Worm (Caenorhabditis elegans) whole organism, L2 larva: ENCODE data around the gene pqn-10.

ENCODE experiments used
- R02D3.7 ChIP-seq: fragments of 150-350 bp; optimal IDR thresholded peaks from 2 replicates; lab custom pipeline; 2014; ENCODE audit warnings: missing biosample characterization, missing genetic modification characterization
- ZK546.5 ChIP-seq: sonication (generic microtip); optimal IDR thresholded peaks from 2 replicates; lab custom pipeline; 2017; ENCODE audit warnings: missing biosample characterization, missing genetic modification characterization
- aly-2 ChIP-seq: fragments of 150-350 bp; optimal IDR thresholded peaks from 2 replicates; lab custom pipeline; 2014; ENCODE audit warnings: missing biosample characterization, missing genetic modification characterization
- ama-1 ChIP-seq: fragments of 150-350 bp; optimal IDR thresholded peaks from 2 replicates; lab custom pipeline; 2018; ENCODE audit warnings: inconsistent platforms
- egl-27 ChIP-seq: sonication (generic microtip); optimal IDR thresholded peaks from 3 replicates; lab custom pipeline; 2017; ENCODE audit warnings: missing biosample characterization, missing genetic modification reagents, missing genetic modification characterization
- nhr-25 ChIP-seq: fragments of 150-350 bp; sonication (generic microtip); optimal IDR thresholded peaks from 3 replicates; lab custom pipeline; 2014; ENCODE audit warnings: missing biosample characterization, missing genetic modification characterization
- nhr-6 ChIP-seq: fragments of 150-350 bp; optimal IDR thresholded peaks from 2 replicates; lab custom pipeline; 2014; ENCODE audit warnings: missing biosample characterization, missing genetic modification characterization
- sem-4 ChIP-seq: fragments of 150-350 bp; optimal IDR thresholded peaks from 2 replicates; lab custom pipeline; 2014; ENCODE audit warnings: missing biosample characterization, missing genetic modification reagents, missing genetic modification characterization
- snpc-4 ChIP-seq: fragments of 150-350 bp; optimal IDR thresholded peaks from 2 replicates; lab custom pipeline; 2014; ENCODE audit warnings: missing biosample characterization, missing genetic modification characterization
- zag-1 ChIP-seq: fragments of 150-350 bp; optimal IDR thresholded peaks from 2 replicates; lab custom pipeline; 2014; ENCODE audit warnings: missing biosample characterization, missing genetic modification characterization
- ztf-11 ChIP-seq: sonication (generic microtip); optimal IDR thresholded peaks from 2 replicates; lab custom pipeline; 2017; ENCODE audit warnings: missing biosample characterization, missing genetic modification characterization

DNA sequence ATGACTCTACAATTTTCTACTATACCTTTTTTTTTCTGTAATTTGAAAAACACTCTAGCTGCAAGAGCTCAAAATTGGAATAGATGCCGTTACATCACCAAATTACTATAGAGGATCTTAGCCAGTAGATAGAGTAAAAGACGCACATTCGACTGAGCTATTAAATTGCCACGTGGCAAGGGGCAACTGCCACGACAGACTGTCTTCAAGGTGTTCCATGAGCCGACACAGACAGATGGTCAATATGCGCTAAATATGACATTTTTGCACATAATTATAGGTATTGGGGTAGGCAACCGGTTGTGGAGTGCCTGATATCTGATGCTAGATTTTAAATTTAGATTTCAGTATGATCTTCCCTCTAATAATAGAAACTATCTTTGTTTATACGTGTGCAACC lies 48.6 kb upstream of the pqn-10 start:
- TF ChIP-seq sem-4 (tag; lab: Kevin White, UChicago), result no peak
- no peak for TF ChIP-seq egl-27 (tag; lab: Kevin White, UChicago)
- TF ChIP-seq snpc-4 (tag; lab: Kevin White, UChicago), result no peak
- no peak for TF ChIP-seq aly-2 (tag; lab: Kevin White, UChicago)
- TF ChIP-seq ztf-11 (tag; lab: Kevin White, UChicago), result no peak
- no peak for TF ChIP-seq ZK546.5
- no peak for TF ChIP-seq nhr-25 (tag; lab: Kevin White, UChicago)
- TF ChIP-seq ama-1 (lab: Kevin White, UChicago), result no peak
- no peak for TF ChIP-seq nhr-6 (tag; lab: Kevin White, UChicago)
- no peak for TF ChIP-seq zag-1
- no peak for TF ChIP-seq R02D3.7 (tag; lab: Kevin White, UChicago)
